Fruit fly (Drosophila melanogaster) whole organism, embryonic: ENCODE measurements around the gene Paf-AHalpha.

ENCODE experiments used
- B-H1 ChIP-seq: fragments of 200-800 bp; sonication (Bioruptor generic); IDR thresholded peaks from 3 replicates; pipeline ENCODE4 v1.3.6; 2022; ENCODE audit warnings: missing biosample characterization, missing genetic modification characterization
- B-H2 ChIP-seq: fragments of 200-800 bp; sonication (Bioruptor generic); optimal IDR thresholded peaks from 2 replicates; lab custom pipeline; 2018; ENCODE audit warnings: missing biosample characterization, mild to moderate bottlenecking, missing genetic modification characterization
- Bdp1 ChIP-seq: fragments of 200-800 bp; sonication (Bioruptor generic); optimal IDR thresholded peaks from 3 replicates; lab custom pipeline; 2016; ENCODE audit warnings: missing biosample characterization, missing genetic modification characterization
- CG10565 ChIP-seq: fragments of 200-800 bp; sonication (Bioruptor generic); optimal IDR thresholded peaks from 3 replicates; lab custom pipeline; 2016; ENCODE audit warnings: missing biosample characterization, mild to moderate bottlenecking, missing genetic modification characterization
- CG12155 ChIP-seq: fragments of 200-800 bp; sonication (Bioruptor generic); optimal IDR thresholded peaks from 3 replicates; lab custom pipeline; 2016; ENCODE audit warnings: missing biosample characterization, missing genetic modification characterization
- CG1233 ChIP-seq: fragments of 200-800 bp; sonication (Bioruptor generic); optimal IDR thresholded peaks from 4 replicates; lab custom pipeline; 2018; ENCODE audit warnings: missing biosample characterization, mild to moderate bottlenecking, missing genetic modification characterization
- CG17328 ChIP-seq: fragments of 200-800 bp; sonication (Bioruptor generic); IDR thresholded peaks from 2 replicates; pipeline ENCODE4 v1.3.6; 2022; ENCODE audit warnings: missing biosample characterization, missing genetic modification characterization
- CG17361 ChIP-seq: fragments of 200-800 bp; sonication (Bioruptor generic); IDR thresholded peaks from 3 replicates; pipeline ENCODE4 v1.3.6; 2022; ENCODE audit warnings: missing biosample characterization, missing genetic modification characterization
- CG18599 ChIP-seq: fragments of 200-800 bp; sonication (Bioruptor generic); optimal IDR thresholded peaks from 3 replicates; lab custom pipeline; 2017; ENCODE audit warnings: missing biosample characterization, missing genetic modification characterization, mild to moderate bottlenecking, moderate library complexity, missing genetic modification reagents
- CG18619 ChIP-seq: fragments of 200-800 bp; sonication (Bioruptor generic); optimal IDR thresholded peaks from 3 replicates; lab custom pipeline; 2017; ENCODE audit warnings: missing biosample characterization, mild to moderate bottlenecking, missing genetic modification characterization
- CG32532 ChIP-seq: fragments of 200-800 bp; sonication (Bioruptor generic); IDR thresholded peaks from 2 replicates; pipeline ENCODE4 v1.3.6; 2022; ENCODE audit warnings: missing biosample characterization, missing genetic modification characterization
- CG3995 ChIP-seq: fragments of 200-800 bp; sonication (Bioruptor generic); optimal IDR thresholded peaks from 3 replicates; lab custom pipeline; 2016; ENCODE audit warnings: missing biosample characterization, missing genetic modification characterization
- CG4404 ChIP-seq: fragments of 200-800 bp; sonication (Bioruptor generic); IDR thresholded peaks from 2 replicates; pipeline ENCODE4 v1.3.6; 2022; ENCODE audit warnings: missing biosample characterization, missing genetic modification characterization
- CG4854 ChIP-seq: fragments of 200-800 bp; sonication (Bioruptor generic); optimal IDR thresholded peaks from 2 replicates; lab custom pipeline; 2016; ENCODE audit warnings: missing biosample characterization, missing genetic modification characterization, inconsistent platforms
- CG6272 ChIP-seq: fragments of 200-800 bp; sonication (Bioruptor generic); IDR thresholded peaks from 2 replicates; pipeline ENCODE4 v1.3.6; 2022; ENCODE audit warnings: missing biosample characterization, missing genetic modification characterization
- CG6683 ChIP-seq: fragments of 200-800 bp; sonication (Bioruptor generic); optimal IDR thresholded peaks from 2 replicates; lab custom pipeline; 2017; ENCODE audit warnings: missing biosample characterization, mild to moderate bottlenecking, missing genetic modification characterization, missing genetic modification reagents
- CG6689 ChIP-seq: fragments of 200-800 bp; sonication (Bioruptor generic); IDR thresholded peaks from 2 replicates; pipeline ENCODE4 v1.3.6; 2022; ENCODE audit warnings: missing biosample characterization, missing genetic modification characterization
- CG7271 ChIP-seq: fragments of 200-800 bp; sonication (Bioruptor generic); optimal IDR thresholded peaks from 2 replicates; lab custom pipeline; 2018; ENCODE audit warnings: missing biosample characterization, mild to moderate bottlenecking, missing genetic modification characterization, moderate library complexity
- CG7928 ChIP-seq: fragments of 200-800 bp; sonication (Bioruptor generic); optimal IDR thresholded peaks from 2 replicates; lab custom pipeline; 2017; ENCODE audit warnings: missing biosample characterization, mild to moderate bottlenecking, missing genetic modification characterization
- CG9609 ChIP-seq: fragments of 200-800 bp; sonication (Bioruptor generic); optimal IDR thresholded peaks from 3 replicates; lab custom pipeline; 2016; ENCODE audit warnings: missing biosample characterization, missing genetic modification characterization
- CG9876 ChIP-seq: fragments of 200-800 bp; sonication (Bioruptor generic); optimal IDR thresholded peaks from 2 replicates; lab custom pipeline; 2016; ENCODE audit warnings: missing biosample characterization, missing genetic modification characterization
- CHES-1-like ChIP-seq: fragments of 200-800 bp; sonication (Bioruptor generic); optimal IDR thresholded peaks from 2 replicates; lab custom pipeline; 2016; ENCODE audit warnings: missing biosample characterization, missing genetic modification characterization
- CkIIα-i1 ChIP-seq: fragments of 200-800 bp; sonication (Bioruptor generic); IDR thresholded peaks from 2 replicates; pipeline ENCODE4 v1.3.6; 2022; ENCODE audit warnings: missing biosample characterization, missing genetic modification characterization
- CoRest ChIP-seq: fragments of 200-800 bp; sonication (Bioruptor generic); optimal IDR thresholded peaks from 3 replicates; lab custom pipeline; 2018; ENCODE audit warnings: missing biosample characterization, mild to moderate bottlenecking, missing genetic modification characterization, moderate library complexity
- Dp ChIP-seq: fragments of 200-800 bp; sonication (Bioruptor generic); optimal IDR thresholded peaks from 2 replicates; lab custom pipeline; 2018; ENCODE audit warnings: missing biosample characterization, mild to moderate bottlenecking, missing genetic modification characterization, moderate library complexity
- Ets65A ChIP-seq: fragments of 200-800 bp; sonication (Bioruptor generic); peaks from one replicate; lab custom pipeline; 2016; ENCODE audit warnings: missing biosample characterization, missing genetic modification characterization
- HLH3B ChIP-seq: fragments of 200-800 bp; sonication (Bioruptor generic); IDR thresholded peaks from 2 replicates; pipeline ENCODE4 v1.3.6; 2022; ENCODE audit warnings: missing biosample characterization, missing genetic modification characterization
- Hr39 ChIP-seq: fragments of >200 bp; optimal IDR thresholded peaks from 2 replicates; lab custom pipeline; 2017
- Kr ChIP-seq: fragments of 200-800 bp; sonication (Bioruptor generic); optimal IDR thresholded peaks from 2 replicates; lab custom pipeline; 2017; ENCODE audit warnings: missing biosample characterization, mild to moderate bottlenecking, missing genetic modification characterization
- Lpt ChIP-seq: fragments of >200 bp; optimal IDR thresholded peaks from 2 replicates; lab custom pipeline; 2018; ENCODE audit warnings: missing biosample characterization, missing genetic modification characterization
- NK7.1 ChIP-seq: fragments of 200-800 bp; sonication (Bioruptor generic); optimal IDR thresholded peaks from 3 replicates; lab custom pipeline; 2016; ENCODE audit warnings: missing biosample characterization, missing genetic modification characterization
- Oaz ChIP-seq: fragments of 200-800 bp; sonication (Bioruptor generic); IDR thresholded peaks from 2 replicates; pipeline ENCODE4 v1.3.6; 2022; ENCODE audit warnings: missing biosample characterization, missing genetic modification characterization
- Six4 ChIP-seq: fragments of 200-800 bp; sonication (Bioruptor generic); optimal IDR thresholded peaks from 2 replicates; lab custom pipeline; 2016; ENCODE audit warnings: missing biosample characterization, missing genetic modification characterization
- ab ChIP-seq: fragments of 200-800 bp; sonication (Bioruptor generic); optimal IDR thresholded peaks from 2 replicates; lab custom pipeline; 2016; ENCODE audit warnings: missing biosample characterization, missing genetic modification characterization
- abd-A ChIP-seq: fragments of 200-800 bp; sonication (Bioruptor generic); optimal IDR thresholded peaks from 3 replicates; lab custom pipeline; 2019; ENCODE audit warnings: missing biosample characterization, mild to moderate bottlenecking, missing genetic modification characterization, moderate library complexity
- cad ChIP-seq: fragments of >200 bp; optimal IDR thresholded peaks from 2 replicates; lab custom pipeline; 2017; ENCODE audit warnings: missing biosample characterization, missing genetic modification characterization
- dysf ChIP-seq: fragments of 200-800 bp; sonication (Bioruptor generic); IDR thresholded peaks from 3 replicates; pipeline ENCODE4 v1.3.6; 2022; ENCODE audit warnings: missing biosample characterization, missing genetic modification characterization
- eve ChIP-seq, 2 experiments: fragments of >200 bp; optimal IDR thresholded peaks; 2 replicates each; lab custom pipeline; 2017; ENCODE audit warnings: missing biosample characterization in 2 of 2, missing genetic modification characterization in 2 of 2
- exex ChIP-seq: fragments of 200-800 bp; sonication (Bioruptor generic); optimal IDR thresholded peaks from 4 replicates; lab custom pipeline; 2018; ENCODE audit warnings: missing biosample characterization, mild to moderate bottlenecking, missing genetic modification characterization, moderate library complexity
- fu2 ChIP-seq: fragments of 200-800 bp; sonication (Bioruptor generic); optimal IDR thresholded peaks from 2 replicates; lab custom pipeline; 2016; ENCODE audit warnings: missing biosample characterization, missing genetic modification characterization
- gce ChIP-seq: fragments of 200-800 bp; sonication (Bioruptor generic); IDR thresholded peaks from 3 replicates; pipeline ENCODE4 v1.3.6; 2022; ENCODE audit warnings: missing biosample characterization, missing genetic modification characterization
- grau ChIP-seq: fragments of 200-800 bp; optimal IDR thresholded peaks from 3 replicates; lab custom pipeline; 2019; ENCODE audit warnings: missing biosample characterization, mild to moderate bottlenecking, missing genetic modification characterization, moderate library complexity
- gro ChIP-seq: fragments of 200-800 bp; sonication (Bioruptor generic); optimal IDR thresholded peaks from 2 replicates; lab custom pipeline; 2016; ENCODE audit warnings: missing biosample characterization, missing genetic modification characterization
- kay ChIP-seq: fragments of 200-800 bp; sonication (Bioruptor generic); optimal IDR thresholded peaks from 2 replicates; lab custom pipeline; 2016; ENCODE audit warnings: missing biosample characterization, missing genetic modification characterization
- kni ChIP-seq: fragments of 200-800 bp; sonication (Bioruptor generic); optimal IDR thresholded peaks from 3 replicates; lab custom pipeline; 2017; ENCODE audit warnings: mild to moderate bottlenecking, missing biosample characterization, missing genetic modification reagents, missing genetic modification characterization
- onecut ChIP-seq: fragments of 200-800 bp; sonication (Bioruptor generic); IDR thresholded peaks from 2 replicates; pipeline ENCODE4 v1.3.6; 2022; ENCODE audit warnings: missing biosample characterization, missing genetic modification characterization
- p53 ChIP-seq: fragments of 200-800 bp; sonication (Bioruptor generic); optimal IDR thresholded peaks from 2 replicates; lab custom pipeline; 2016; ENCODE audit warnings: missing biosample characterization, missing genetic modification characterization
- pnt ChIP-seq: fragments of 200-800 bp; sonication (Bioruptor generic); optimal IDR thresholded peaks from 3 replicates; lab custom pipeline; 2016; ENCODE audit warnings: missing biosample characterization, missing genetic modification characterization
- psq ChIP-seq: fragments of 200-800 bp; sonication (Bioruptor generic); optimal IDR thresholded peaks from 2 replicates; lab custom pipeline; 2017; ENCODE audit warnings: missing biosample characterization, missing genetic modification characterization
- sima ChIP-seq: fragments of 200-800 bp; sonication (Bioruptor generic); optimal IDR thresholded peaks from 2 replicates; lab custom pipeline; 2016; ENCODE audit warnings: missing biosample characterization, missing genetic modification characterization
- toy ChIP-seq: fragments of 200-800 bp; sonication (Bioruptor generic); IDR thresholded peaks from 2 replicates; pipeline ENCODE4 v1.3.6; 2022; ENCODE audit warnings: missing biosample characterization, missing genetic modification characterization
- unc-4 ChIP-seq: fragments of 200-800 bp; sonication (Bioruptor generic); IDR thresholded peaks from 2 replicates; pipeline ENCODE4 v1.3.6; 2022; ENCODE audit warnings: missing biosample characterization, missing genetic modification characterization; ENCODE audit not compliant: partially characterized antibody
- wor ChIP-seq: fragments of 200-800 bp; sonication (Bioruptor generic); IDR thresholded peaks from 2 replicates; pipeline ENCODE4 v1.3.6; 2022; ENCODE audit warnings: missing biosample characterization, missing genetic modification characterization

Gene Paf-AHalpha

DNA sequence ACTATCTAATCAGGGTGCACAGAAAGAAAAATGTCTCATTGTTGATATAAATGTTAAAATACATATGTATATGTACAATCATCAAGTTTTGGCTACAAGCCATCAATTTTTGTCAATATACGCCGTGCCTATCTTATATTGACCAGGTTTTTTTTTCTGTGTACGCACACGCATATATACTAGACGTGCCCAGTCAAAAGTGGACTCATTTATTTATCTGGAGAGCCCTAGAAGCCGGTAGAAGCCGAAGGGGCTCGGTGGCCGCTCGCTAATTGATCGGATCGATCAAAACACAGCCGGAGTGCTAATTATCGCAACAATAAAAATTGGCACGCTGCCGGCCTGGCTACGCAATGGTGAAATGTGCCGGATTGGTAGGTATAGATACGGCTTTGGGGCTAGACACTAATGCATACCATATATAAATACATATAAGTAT, 45.1 kb downstream of the Paf-AHalpha start (continued):
- TF ChIP-seq Oaz (GFP tag; lab: Robert Waterston, UW) = peak; percentile 58
- TF ChIP-seq CG4854 (GFP tag; lab: Kevin White, UChicago) = peak; percentile 27
- peak; percentile 83 for TF ChIP-seq dysf
- no peak for TF ChIP-seq Bdp1 (GFP tag; lab: Kevin White, UChicago)
- TF ChIP-seq NK7.1 (GFP tag; lab: Kevin White, UChicago) = peak; percentile 47
- peak; percentile 89 for TF ChIP-seq CG32532 (GFP tag; lab: Robert Waterston, UW)
- TF ChIP-seq toy (GFP tag; lab: Robert Waterston, UW) = 0 out of 2 replicates have a peak, but pooled peaks have one; percentile 40
- TF ChIP-seq unc-4 (GFP tag; lab: Robert Waterston, UW) = no peak
- peak; percentile 76 for TF ChIP-seq CG18619 (GFP tag; lab: Kevin White, UChicago)
- TF ChIP-seq B-H2 (GFP tag; lab: Kevin White, UChicago) = peak; percentile 76
- TF ChIP-seq Lpt (GFP tag; lab: Kevin White, UChicago) = no peak
- TF ChIP-seq abd-A = no peak
- peak; percentile 41 for TF ChIP-seq CG12155 (GFP tag; lab: Kevin White, UChicago)
- TF ChIP-seq CG7271 (tag; lab: Kevin White, UChicago) = no peak
- TF ChIP-seq p53 (GFP tag; lab: Kevin White, UChicago) = no peak
- no peak for TF ChIP-seq CG10565 (GFP tag; lab: Kevin White, UChicago)
- peak; percentile 15 for TF ChIP-seq CG7928 (GFP tag; lab: Kevin White, UChicago)
- peak; percentile 42 for TF ChIP-seq CG9609
- TF ChIP-seq HLH3B = peak; percentile 68
- TF ChIP-seq gce (GFP tag; lab: Robert Waterston, UW) = no peak
- peak; percentile 50 for TF ChIP-seq CG4404 (GFP tag; lab: Robert Waterston, UW)
- TF ChIP-seq pnt (GFP tag; lab: Kevin White, UChicago) = no peak
- TF ChIP-seq CG17361 (GFP tag; lab: Robert Waterston, UW) = peak; percentile 59
- peak; percentile 71 for TF ChIP-seq CoRest (tag; lab: Kevin White, UChicago)
- peak; percentile 63 for TF ChIP-seq CG6683 (GFP tag; lab: Kevin White, UChicago)
- no peak for TF ChIP-seq Kr (GFP tag; lab: Kevin White, UChicago)
- peak; percentile 70 for TF ChIP-seq CG17328
- TF ChIP-seq CHES-1-like = peak; percentile 50
- TF ChIP-seq CG3995 = peak; percentile 14
- peak; percentile 31 for TF ChIP-seq Six4
- TF ChIP-seq onecut = peak; percentile 55; the same call in 1 of the 2 replicates
- TF ChIP-seq Hr39 = no peak
- peak; percentile 9; the same call in 1 of the 2 replicates for TF ChIP-seq CG6272 (GFP tag; lab: Robert Waterston, UW)
- no peak for TF ChIP-seq cad (GFP tag; lab: Kevin White, UChicago)
- no peak for TF ChIP-seq CkIIα-i1 (GFP tag; lab: Robert Waterston, UW)
- TF ChIP-seq psq = no peak
- peak; percentile 87 for TF ChIP-seq gro (GFP tag; lab: Kevin White, UChicago)
- TF ChIP-seq kni = no peak
- no peak for TF ChIP-seq sima
- peak; percentile 69 for TF ChIP-seq B-H1 (GFP tag; lab: Robert Waterston, UW)
- peak; percentile 46 for TF ChIP-seq CG1233
- TF ChIP-seq ab (GFP tag; lab: Kevin White, UChicago) = peak; percentile 4
- peak; percentile 99 for TF ChIP-seq exex (tag; lab: Kevin White, UChicago)
- peak; percentile 60 for TF ChIP-seq CG6689 (GFP tag; lab: Robert Waterston, UW)
- TF ChIP-seq Ets65A (GFP tag; lab: Kevin White, UChicago) = peak; percentile 60
- peak; percentile 78 for TF ChIP-seq grau (tag; lab: Kevin White, UChicago)
- no peak for TF ChIP-seq eve (GFP tag; optimal IDR thresholded peaks at IDR 0.05; lab: Kevin White, UChicago)
- peak; percentile 68 for TF ChIP-seq kay
- peak; percentile 91 for TF ChIP-seq CG18599 (GFP tag; lab: Kevin White, UChicago)
- TF ChIP-seq fu2 (GFP tag; lab: Kevin White, UChicago) = peak; percentile 37
- no peak for TF ChIP-seq CG9876
- TF ChIP-seq Dp (GFP tag; lab: Kevin White, UChicago) = no peak
- no peak for TF ChIP-seq wor (GFP tag; lab: Robert Waterston, UW)
